Worm (Caenorhabditis elegans): ENCODE results near the gene aqp-2.

DNA sequence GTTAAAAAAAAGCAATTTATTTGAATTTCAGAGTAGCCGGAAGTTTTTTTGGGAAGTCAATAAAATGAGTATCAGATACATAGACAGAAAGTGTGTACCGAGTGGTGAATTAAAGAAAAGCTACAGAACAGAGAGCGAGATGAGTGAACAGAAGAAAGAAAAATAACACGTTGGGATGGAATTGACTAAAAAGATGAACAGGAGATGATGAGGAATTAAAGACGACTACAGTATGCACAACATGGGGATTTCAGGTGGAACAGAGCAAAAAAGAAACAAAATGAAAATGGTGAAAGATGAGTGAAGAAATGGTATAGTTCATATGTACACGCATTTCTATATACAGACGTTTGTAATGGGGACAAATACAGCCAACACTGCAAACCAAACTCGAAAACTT lies 9.5 kb upstream of the aqp-2 start:
- no peak for TF ChIP-seq ceh-13 (GFP tag; optimal IDR thresholded peaks at IDR 0.05)
- peak; percentile 17 for TF ChIP-seq ama-1 (optimal IDR thresholded peaks at IDR 0.05)
- TF ChIP-seq B0310.2 (tag; optimal IDR thresholded peaks at IDR 0.05): no peak
- TF ChIP-seq aly-1 (tag; optimal IDR thresholded peaks at IDR 0.05): no peak
- TF ChIP-seq ceh-36 (tag; optimal IDR thresholded peaks at IDR 0.05): no peak
- TF ChIP-seq tra-4 (tag; optimal IDR thresholded peaks at IDR 0.05): no peak
- TF ChIP-seq tbx-37 (GFP tag; conservative IDR thresholded peaks at IDR 0.05): no peak
- no peak for TF ChIP-seq tbx-11 (GFP tag; IDR thresholded peaks at IDR 0.05)
- TF ChIP-seq hmbx-1 (tag; optimal IDR thresholded peaks at IDR 0.05): no peak
- TF ChIP-seq scrt-1 (GFP tag; IDR thresholded peaks at IDR 0.05): no peak
- no peak for TF ChIP-seq flt-1 (GFP tag; IDR thresholded peaks at IDR 0.05)
- TF ChIP-seq F13C5.2 (tag; optimal IDR thresholded peaks at IDR 0.05): no peak
- TF ChIP-seq hnd-1 (tag; optimal IDR thresholded peaks at IDR 0.05): no peak

All from whole organism, early embryonic.